Worm (Caenorhabditis elegans) whole organism, L2 larva: ENCODE data around the gene ajm-1.

Experiments used
- R02D3.7 ChIP-seq: fragments of 150-350 bp; optimal IDR thresholded peaks from 2 replicates; lab custom pipeline; 2014; ENCODE audit warnings: missing biosample characterization, missing genetic modification characterization
- ama-1 ChIP-seq: fragments of 150-350 bp; optimal IDR thresholded peaks from 2 replicates; lab custom pipeline; 2018; ENCODE audit warnings: inconsistent platforms
- blmp-1 ChIP-seq: sonication (generic microtip); optimal IDR thresholded peaks from 2 replicates; lab custom pipeline; 2017; ENCODE audit warnings: missing genetic modification characterization, mild to moderate bottlenecking, missing compliant biosample characterization, antibody characterized with exemption, moderate library complexity; ENCODE audit not compliant: insufficient read depth
- elt-3 ChIP-seq: sonication (generic microtip); optimal IDR thresholded peaks from 2 replicates; lab custom pipeline; 2017; ENCODE audit warnings: missing biosample characterization, missing genetic modification characterization
- mdl-1 ChIP-seq, 2 experiments: fragments of 150-350 bp in 1 of 2; sonication (generic microtip) in 1 of 2; optimal IDR thresholded peaks; 2 replicates each; lab custom pipeline; 2017; ENCODE audit warnings: missing biosample characterization in 2 of 2, missing genetic modification characterization in 2 of 2
- nhr-10 ChIP-seq: sonication (generic microtip); optimal IDR thresholded peaks from 2 replicates; lab custom pipeline; 2017; ENCODE audit warnings: missing biosample characterization, missing genetic modification characterization
- nhr-11 ChIP-seq: fragments of 150-350 bp; optimal IDR thresholded peaks from 2 replicates; lab custom pipeline; 2014; ENCODE audit warnings: missing biosample characterization, missing genetic modification characterization
- nhr-77 ChIP-seq: fragments of 150-350 bp; optimal IDR thresholded peaks from 2 replicates; lab custom pipeline; 2014; ENCODE audit warnings: missing biosample characterization, missing genetic modification characterization
- ztf-11 ChIP-seq: sonication (generic microtip); optimal IDR thresholded peaks from 2 replicates; lab custom pipeline; 2017; ENCODE audit warnings: missing biosample characterization, missing genetic modification characterization
- ztf-4 ChIP-seq: fragments of 150-350 bp; optimal IDR thresholded peaks from 2 replicates; lab custom pipeline; 2014; ENCODE audit warnings: missing biosample characterization, missing genetic modification characterization

- TF ChIP-seq nhr-77 (tag; lab: Kevin White, UChicago) (no peak), ztf-4 (tag; lab: Kevin White, UChicago) (no peak), R02D3.7 (tag; lab: Kevin White, UChicago) (no peak), mdl-1 (tag; optimal IDR thresholded peaks at IDR 0.05; lab: Kevin White, UChicago) (no peak), elt-3 (tag; lab: Kevin White, UChicago) (no peak), blmp-1 (tag; lab: Kevin White, UChicago) (no peak), nhr-11 (tag; lab: Kevin White, UChicago) (no peak), ama-1 (no peak), nhr-10 (tag; lab: Kevin White, UChicago) (no peak), ztf-11 (no peak)
Measured at ce11 chrX:9102150-9102549, 19.4 kb downstream of the ajm-1 start.
